Fruit fly (Drosophila melanogaster): Measurements from ENCODE around the gene CG8003.

The CG8003 gene

dm6 chr3L:10681814-10682213, 20.5 kb downstream of the CG8003 start (continued):
- TF ChIP-seq ttk (GFP tag; IDR thresholded peaks at IDR 0.05), result no peak
- TF ChIP-seq CG17385 (GFP tag; optimal IDR thresholded peaks at IDR 0.05), result peak; percentile 23
- TF ChIP-seq Dfd (GFP tag; optimal IDR thresholded peaks at IDR 0.05), result no peak
- TF ChIP-seq corto (GFP tag; optimal IDR thresholded peaks at IDR 0.05), result no peak
- peak; percentile 32; the same call in 1 of the 3 replicates for TF ChIP-seq Doc3 (GFP tag; IDR thresholded peaks at IDR 0.05; ENCODE audit: partially characterized antibody)
- TF ChIP-seq CG2875 (GFP tag; optimal IDR thresholded peaks at IDR 0.05), result no peak
- no peak for TF ChIP-seq Hr3 (GFP tag; optimal IDR thresholded peaks at IDR 0.05)
- TF ChIP-seq CG11695 (GFP tag; IDR thresholded peaks at IDR 0.05), result 0 out of 3 replicates have a peak, but pooled peaks have one; percentile 7
- peak; percentile 69 for TF ChIP-seq sens (GFP tag)
- TF ChIP-seq bigmax (GFP tag; optimal IDR thresholded peaks at IDR 0.05), result peak; percentile 9
- no peak for TF ChIP-seq Dek (tag; optimal IDR thresholded peaks at IDR 0.05)
- TF ChIP-seq CG9817 (tag; optimal IDR thresholded peaks at IDR 0.05), result no peak
- no peak for TF ChIP-seq fru (optimal IDR thresholded peaks at IDR 0.05)
- no peak for TF ChIP-seq CG30020 (tag; optimal IDR thresholded peaks at IDR 0.05)
- no peak for TF ChIP-seq CG15269 (tag; optimal IDR thresholded peaks at IDR 0.05)
- peak; percentile 38 for TF ChIP-seq HmgZ (tag; optimal IDR thresholded peaks at IDR 0.05)
- TF ChIP-seq CG2202 (tag; optimal IDR thresholded peaks at IDR 0.05), result no peak
- TF ChIP-seq CG31365 (tag; optimal IDR thresholded peaks at IDR 0.05), result no peak
- peak; percentile 50; the same call in 1 of the 2 replicates for TF ChIP-seq vvl (GFP tag; IDR thresholded peaks at IDR 0.05)
- TF ChIP-seq CG8944 (GFP tag; optimal IDR thresholded peaks at IDR 0.05), result no peak
- peak; percentile 15; the same call in 1 of the 2 replicates for TF ChIP-seq Bgb (GFP tag; IDR thresholded peaks at IDR 0.05; ENCODE audit: partially characterized antibody)
- TF ChIP-seq CG9932 (GFP tag; IDR thresholded peaks at IDR 0.05), result peak; percentile 32; the same call in 1 of the 2 replicates
- TF ChIP-seq disco-r (GFP tag; optimal IDR thresholded peaks at IDR 0.05), result no peak
- TF ChIP-seq CG1832 (GFP tag; optimal IDR thresholded peaks at IDR 0.05), result peak; percentile 87
- TF ChIP-seq p53 (GFP tag; optimal IDR thresholded peaks at IDR 0.05), result no peak
- TF ChIP-seq CG6791 (GFP tag; IDR thresholded peaks at IDR 0.05; ENCODE audit: partially characterized antibody), result no peak
- peak; percentile 16 for TF ChIP-seq her (GFP tag; optimal IDR thresholded peaks at IDR 0.05)
- peak; percentile 16; the same call in 1 of the 2 replicates for TF ChIP-seq Drgx (GFP tag; IDR thresholded peaks at IDR 0.05)
- TF ChIP-seq sens-2 (GFP tag; IDR thresholded peaks at IDR 0.05), result 0 out of 2 replicates have a peak, but pooled peaks have one; percentile 5
- TF ChIP-seq Optix (GFP tag; IDR thresholded peaks at IDR 0.05), result 0 out of 3 replicates have a peak, but pooled peaks have one; percentile 18
- no peak for TF ChIP-seq Hand (GFP tag; optimal IDR thresholded peaks at IDR 0.05)
- TF ChIP-seq Meics (GFP tag; optimal IDR thresholded peaks at IDR 0.05), result peak; percentile 25
- TF ChIP-seq Lhr (GFP tag; optimal IDR thresholded peaks at IDR 0.05), result no peak
- TF ChIP-seq gcm (GFP tag; optimal IDR thresholded peaks at IDR 0.05), result no peak
- TF ChIP-seq hkb (optimal IDR thresholded peaks at IDR 0.05), result no peak
- peak; percentile 45; the same call in 1 of the 2 replicates for TF ChIP-seq hkb (GFP tag; IDR thresholded peaks at IDR 0.05)
- peak; percentile 4 for TF ChIP-seq CG2678 (tag; optimal IDR thresholded peaks at IDR 0.05)
- TF ChIP-seq CG15514 (GFP tag; optimal IDR thresholded peaks at IDR 0.05), result peak; percentile 25
- TF ChIP-seq bowl (GFP tag; IDR thresholded peaks at IDR 0.05), result no peak
- peak; percentile 0 for TF ChIP-seq HLHmδ (GFP tag; optimal IDR thresholded peaks at IDR 0.05)
- TF ChIP-seq wdn (GFP tag; IDR thresholded peaks at IDR 0.05), result peak; percentile 49; the same call in 1 of the 2 replicates
- TF ChIP-seq ATbp (GFP tag; optimal IDR thresholded peaks at IDR 0.05), result peak; percentile 30
- TF ChIP-seq row (GFP tag; IDR thresholded peaks at IDR 0.05), result peak; percentile 23; the same call in 1 of the 3 replicates
- peak; percentile 32; the same call in 1 of the 2 replicates for TF ChIP-seq Atf6 (GFP tag; IDR thresholded peaks at IDR 0.05)
- no peak for TF ChIP-seq Hr51 (GFP tag; optimal IDR thresholded peaks at IDR 0.05)
- no peak for TF ChIP-seq CG3407 (GFP tag; optimal IDR thresholded peaks at IDR 0.05)
- TF ChIP-seq Fer3 (tag; optimal IDR thresholded peaks at IDR 0.05), result no peak
- TF ChIP-seq CG15011 (GFP tag; optimal IDR thresholded peaks at IDR 0.05), result no peak
- peak; percentile 19 for TF ChIP-seq CG4282 (GFP tag; optimal IDR thresholded peaks at IDR 0.05)
- no peak for TF ChIP-seq wor (GFP tag; IDR thresholded peaks at IDR 0.05)

Measured in whole organism, embryonic.